Worm (Caenorhabditis elegans) whole organism, L4 larva: ENCODE results near the gene mlt-11.

Source experiments
- D1046.2 ChIP-seq: fragments of 200-800 bp; sonication (Bioruptor generic); IDR thresholded peaks from 2 replicates; pipeline ENCODE4 v1.3.6; 2022; ENCODE audit warnings: missing genetic modification characterization, missing compliant biosample characterization
- F10B5.3 ChIP-seq: sonication (generic microtip); optimal IDR thresholded peaks from 2 replicates; lab custom pipeline; 2016; ENCODE audit warnings: mild to moderate bottlenecking, missing genetic modification characterization, missing compliant biosample characterization
- F26F4.8 ChIP-seq: fragments of 200-800 bp; sonication (Bioruptor generic); conservative IDR thresholded peaks from 2 replicates; pipeline ENCODE4 v1.3.6; 2022; ENCODE audit warnings: missing genetic modification characterization, missing compliant biosample characterization
- F49E8.2 ChIP-seq: sonication (generic microtip); optimal IDR thresholded peaks from 2 replicates; lab custom pipeline; 2016; ENCODE audit warnings: missing compliant biosample characterization, mild to moderate bottlenecking, missing genetic modification characterization, borderline replicate concordance
- R02D3.7 ChIP-seq: fragments of 150-350 bp; sonication (generic microtip); optimal IDR thresholded peaks from 3 replicates; lab custom pipeline; 2014; ENCODE audit warnings: missing biosample characterization, missing genetic modification characterization
- ZK337.2 ChIP-seq: fragments of 200-800 bp; sonication (Bioruptor generic); IDR thresholded peaks from 2 replicates; pipeline ENCODE4 v1.3.6; 2022; ENCODE audit warnings: missing genetic modification reagents, missing genetic modification characterization, missing compliant biosample characterization
- aha-1 ChIP-seq: fragments of 150-350 bp; peaks from one replicate; lab custom pipeline; 2014; ENCODE audit warnings: missing biosample characterization, missing genetic modification characterization
- aly-2 ChIP-seq: sonication (generic microtip); optimal IDR thresholded peaks from 2 replicates; lab custom pipeline; 2018; ENCODE audit warnings: missing biosample characterization, missing genetic modification characterization
- ama-1 ChIP-seq: fragments of 150-350 bp; optimal IDR thresholded peaks from 2 replicates; lab custom pipeline; 2014; ENCODE audit warnings: inconsistent platforms, mixed read lengths
- ceh-32 ChIP-seq: sonication (generic microtip); optimal IDR thresholded peaks from 2 replicates; lab custom pipeline; 2016; ENCODE audit warnings: mild to moderate bottlenecking, missing genetic modification characterization, missing compliant biosample characterization; ENCODE audit not compliant: poor library complexity
- ceh-44 ChIP-seq: fragments of 200-800 bp; sonication (Bioruptor generic); IDR thresholded peaks from 2 replicates; pipeline ENCODE4 v1.3.6; 2022; ENCODE audit warnings: missing genetic modification reagents, missing genetic modification characterization, missing compliant biosample characterization
- ces-1 ChIP-seq: fragments of 150-350 bp; sonication (generic microtip); optimal IDR thresholded peaks from 4 replicates; lab custom pipeline; 2014; ENCODE audit warnings: missing biosample characterization, missing genetic modification reagents, missing genetic modification characterization
- dmd-8 ChIP-seq: fragments of 200-800 bp; sonication (Bioruptor generic); IDR thresholded peaks from 2 replicates; pipeline ENCODE4 v1.3.6; 2022; ENCODE audit warnings: missing genetic modification characterization, missing compliant biosample characterization
- dpl-1 ChIP-seq: fragments of 150-350 bp; optimal IDR thresholded peaks from 2 replicates; lab custom pipeline; 2014; ENCODE audit warnings: missing biosample characterization, missing genetic modification reagents, missing genetic modification characterization
- duxl-1 ChIP-seq: sonication (generic microtip); optimal IDR thresholded peaks from 2 replicates; lab custom pipeline; 2016; ENCODE audit warnings: mild to moderate bottlenecking, missing genetic modification characterization, moderate library complexity, missing compliant biosample characterization; ENCODE audit not compliant: poor library complexity
- dve-1 ChIP-seq: sonication (generic microtip); optimal IDR thresholded peaks from 2 replicates; lab custom pipeline; 2017; ENCODE audit warnings: antibody characterized with exemption, mild to moderate bottlenecking, missing genetic modification characterization, missing compliant biosample characterization; ENCODE audit not compliant: insufficient read depth
- fkh-10 ChIP-seq: fragments of 150-350 bp; optimal IDR thresholded peaks from 2 replicates; lab custom pipeline; 2014; ENCODE audit warnings: missing biosample characterization, missing genetic modification reagents, missing genetic modification characterization
- fos-1 ChIP-seq: fragments of 150-350 bp; optimal IDR thresholded peaks from 2 replicates; lab custom pipeline; 2014; ENCODE audit warnings: missing biosample characterization, missing genetic modification characterization
- hif-1 ChIP-seq, 2 experiments: sonication (generic microtip); optimal IDR thresholded peaks; 2 replicates each; lab custom pipeline; 2016 to 2017; ENCODE audit warnings: missing compliant biosample characterization in 2 of 2, missing genetic modification characterization in 2 of 2, missing genetic modification reagents in 2 of 2, missing genotype in 2 of 2, mild to moderate bottlenecking in 1 of 2
- hlh-11 ChIP-seq: fragments of 200-800 bp; sonication (Bioruptor generic); optimal IDR thresholded peaks from 2 replicates; lab custom pipeline; 2018; ENCODE audit warnings: mild to moderate bottlenecking, missing genetic modification characterization, missing compliant biosample characterization
- lim-7 ChIP-seq: fragments of 200-800 bp; sonication (Bioruptor generic); IDR thresholded peaks from 2 replicates; pipeline ENCODE4 v1.3.6; 2022; ENCODE audit warnings: missing genetic modification characterization, missing compliant biosample characterization
- lsy-2 ChIP-seq, 2 experiments: fragments of 150-350 bp in 1 of 2; sonication (generic microtip) in 1 of 2; optimal IDR thresholded peaks; 2 replicates each; lab custom pipeline; 2014 to 2017; ENCODE audit warnings: missing biosample characterization in 2 of 2, missing genetic modification characterization in 2 of 2
- madf-5 ChIP-seq, 2 experiments: fragments of 200-800 bp; sonication (Bioruptor generic); IDR thresholded peaks; 2 replicates each; pipeline ENCODE4 v1.3.6; 2022; ENCODE audit warnings: missing compliant biosample characterization in 2 of 2, missing genetic modification characterization in 2 of 2
- madf-9 ChIP-seq: fragments of 200-800 bp; sonication (Bioruptor generic); conservative IDR thresholded peaks from 2 replicates; pipeline ENCODE4 v1.3.6; 2022; ENCODE audit warnings: missing genetic modification reagents, missing genetic modification characterization, missing compliant biosample characterization
- mdt-29 ChIP-seq: fragments of 200-800 bp; sonication (Bioruptor generic); IDR thresholded peaks from 2 replicates; pipeline ENCODE4 v1.3.6; 2022; ENCODE audit warnings: missing genetic modification reagents, missing genetic modification characterization, missing compliant biosample characterization
- mes-2 ChIP-seq: sonication (generic microtip); optimal IDR thresholded peaks from 2 replicates; lab custom pipeline; 2016; ENCODE audit warnings: missing genotype, mild to moderate bottlenecking, missing genetic modification characterization, missing compliant biosample characterization; ENCODE audit not compliant: poor library complexity, severe bottlenecking
- mxl-2 ChIP-seq: fragments of 200-800 bp; sonication (Bioruptor generic); conservative IDR thresholded peaks from 2 replicates; pipeline ENCODE4 v1.3.6; 2022; ENCODE audit warnings: missing genetic modification reagents, missing genetic modification characterization, missing compliant biosample characterization
- nhr-111 ChIP-seq: fragments of 200-800 bp; sonication (Bioruptor generic); optimal IDR thresholded peaks from 2 replicates; lab custom pipeline; 2018; ENCODE audit warnings: mild to moderate bottlenecking, missing genetic modification characterization, missing compliant biosample characterization
- nhr-28 ChIP-seq: fragments of 150-350 bp; optimal IDR thresholded peaks from 2 replicates; lab custom pipeline; 2014; ENCODE audit warnings: missing biosample characterization, missing genetic modification characterization
- nhr-42 ChIP-seq: fragments of 200-800 bp; sonication (Bioruptor generic); IDR thresholded peaks from 2 replicates; pipeline ENCODE4 v1.3.6; 2022; ENCODE audit warnings: missing genetic modification characterization, missing compliant biosample characterization
- php-3 ChIP-seq: fragments of 200-800 bp; sonication (Bioruptor generic); IDR thresholded peaks from 2 replicates; pipeline ENCODE4 v1.3.6; 2022; ENCODE audit warnings: missing genetic modification reagents, missing genetic modification characterization, missing compliant biosample characterization
- set-16 ChIP-seq: fragments of 200-800 bp; sonication (Bioruptor generic); IDR thresholded peaks from 2 replicates; pipeline ENCODE4 v1.3.6; 2022; ENCODE audit warnings: missing genetic modification reagents, missing genetic modification characterization, missing compliant biosample characterization
- snpc-1.2 ChIP-seq: fragments of 200-800 bp; sonication (Bioruptor generic); IDR thresholded peaks from 2 replicates; pipeline ENCODE4 v1.3.6; 2022; ENCODE audit warnings: missing genetic modification reagents, missing genetic modification characterization, missing compliant biosample characterization
- snpc-4 ChIP-seq: fragments of 150-350 bp; optimal IDR thresholded peaks from 2 replicates; lab custom pipeline; 2014; ENCODE audit warnings: missing biosample characterization, missing genetic modification characterization
- tag-97 ChIP-seq: fragments of 200-800 bp; sonication (Bioruptor generic); IDR thresholded peaks from 2 replicates; pipeline ENCODE4 v1.3.6; 2022; ENCODE audit warnings: missing genetic modification characterization, missing compliant biosample characterization
- unc-130 ChIP-seq: sonication (generic microtip); optimal IDR thresholded peaks from 2 replicates; lab custom pipeline; 2016; ENCODE audit warnings: missing genetic modification reagents, missing genetic modification characterization, missing compliant biosample characterization
- unc-39 ChIP-seq: sonication (generic microtip); optimal IDR thresholded peaks from 2 replicates; lab custom pipeline; 2017; ENCODE audit warnings: missing biosample characterization, missing genetic modification characterization
- unc-62 ChIP-seq, 3 experiments: fragments of 150-350 bp in 1 of 3; sonication (generic microtip); optimal IDR thresholded peaks in 2 of 3; peaks in 1 of 3; 1 replicate in 1 of 3; 2 replicates in 2 of 3; lab custom pipeline; 2014 to 2017; ENCODE audit warnings: missing biosample characterization in 3 of 3, missing genetic modification characterization in 3 of 3, missing genetic modification reagents in 3 of 3, missing genotype in 1 of 3
- ztf-11 ChIP-seq: fragments of 150-350 bp; optimal IDR thresholded peaks from 2 replicates; lab custom pipeline; 2014; ENCODE audit warnings: missing biosample characterization, missing genetic modification characterization

mlt-11 gene

DNA sequence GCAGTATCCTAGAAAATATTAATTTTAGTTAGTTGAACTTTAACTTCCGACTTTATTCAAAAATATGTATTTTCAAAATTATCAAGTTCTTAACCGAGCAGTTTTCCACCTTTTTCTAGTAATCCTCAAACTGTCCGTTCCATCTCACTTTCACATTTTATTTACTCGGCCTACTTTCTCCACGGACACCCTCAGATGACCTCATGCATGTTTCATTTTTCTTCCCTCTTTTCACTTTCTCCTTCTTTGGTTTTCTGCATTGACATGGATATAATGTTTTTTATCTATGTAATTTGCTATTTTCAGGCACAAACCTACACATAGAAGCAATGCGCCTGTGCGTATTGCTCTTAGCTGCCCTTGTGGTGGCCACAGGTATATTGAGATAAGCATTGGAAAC is at the start of gene mlt-11:
Gene mlt-11, plus strand, starts transcription at position 301 of the 400 bp plus-strand sequence.
- TF ChIP-seq dve-1 (tag; lab: Kevin White, UChicago) (no peak), aha-1 (tag; lab: Kevin White, UChicago) (peak; percentile 33)

DNA sequence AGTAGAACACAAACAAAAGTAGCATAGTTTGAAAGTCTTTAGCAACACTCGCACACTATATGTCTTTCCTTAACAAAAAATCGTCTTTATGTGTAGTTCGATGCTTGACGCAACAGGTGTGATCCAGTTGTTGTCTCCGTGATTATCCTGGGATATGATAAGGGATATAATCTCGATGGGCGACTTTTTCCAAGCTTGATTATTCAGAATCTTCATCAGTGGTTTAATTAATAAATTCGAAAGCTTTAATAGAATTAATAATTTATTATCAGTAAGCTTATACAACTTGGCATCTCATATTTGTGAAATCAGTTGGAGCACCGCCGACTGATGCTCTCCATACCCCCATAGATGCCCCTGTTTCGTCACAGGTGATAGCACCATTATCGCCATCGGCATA is 48.4 kb upstream of the mlt-11 start, which contains the start of gene F46B3.7:
Gene F46B3.7, minus strand, starts transcription at position 101 of the 400 bp plus-strand sequence.
- TF ChIP-seq tag-97 (GFP tag; lab: Robert Waterston, UW) (no peak), ceh-32 (tag; lab: Kevin White, UChicago) (no peak), nhr-42 (no peak), lsy-2 (tag; optimal IDR thresholded peaks at IDR 0.05; lab: Kevin White, UChicago) (no peak), F49E8.2 (no peak), F26F4.8 (GFP tag; lab: Robert Waterston, UW) (no peak)
- TF ChIP-seq, all 104 proteins: peak for 0

DNA sequence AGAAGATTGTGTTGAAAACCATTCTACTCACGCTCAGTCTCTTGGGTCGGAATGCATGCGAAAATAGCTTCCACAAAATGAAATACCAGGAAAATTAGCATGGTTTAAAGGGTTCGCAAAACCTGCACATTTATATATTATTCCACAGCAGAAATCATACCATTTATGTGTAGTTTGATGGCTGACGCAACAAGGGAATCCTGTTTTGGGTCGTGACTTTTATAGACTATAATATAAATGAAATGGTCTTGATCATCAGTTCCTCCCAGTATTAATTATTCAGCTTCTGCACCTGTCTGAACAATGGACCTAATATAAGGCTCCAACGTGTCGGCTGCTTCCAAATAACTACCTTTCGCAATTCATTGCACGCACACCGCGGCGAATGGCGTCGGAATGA is 43.9 kb upstream of the mlt-11 start, which contains the start of gene F46B3.8:
Gene F46B3.8, minus strand, starts transcription at position 101 of the 400 bp plus-strand sequence.
- TF ChIP-seq R02D3.7 (tag; lab: Kevin White, UChicago) (no peak), duxl-1 (tag; lab: Kevin White, UChicago) (no peak), D1046.2 (GFP tag; lab: Robert Waterston, UW) (no peak), lim-7 (GFP tag; lab: Robert Waterston, UW) (no peak), madf-9 (GFP tag; lab: Robert Waterston, UW) (no peak), php-3 (GFP tag; lab: Robert Waterston, UW) (no peak), aly-2 (tag; lab: Kevin White, UChicago) (no peak), hif-1 (tag; optimal IDR thresholded peaks at IDR 0.05; lab: Kevin White, UChicago) (no peak), mxl-2 (GFP tag; lab: Robert Waterston, UW) (no peak), ztf-11 (tag; lab: Kevin White, UChicago) (no peak), nhr-28 (tag; lab: Kevin White, UChicago) (no peak)
- TF ChIP-seq, all 104 proteins: peak for 0

DNA sequence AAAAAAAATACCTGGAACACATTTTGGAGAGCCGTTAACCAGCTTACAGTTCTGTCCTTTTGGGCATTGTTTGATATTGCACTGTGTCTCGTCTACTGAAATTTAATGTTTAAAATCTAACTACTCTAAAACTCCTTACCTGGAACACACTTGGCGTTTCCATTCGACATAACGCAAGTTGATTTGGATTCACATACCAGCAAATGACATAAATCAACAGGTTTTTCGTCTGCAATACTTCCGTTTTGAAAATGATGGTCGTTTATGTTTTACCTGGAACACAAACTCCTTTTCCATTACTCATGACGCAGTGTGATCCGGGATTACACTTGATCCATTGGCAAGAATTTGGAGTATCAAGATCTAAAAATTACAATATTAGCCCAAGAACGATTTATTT is 41.7 kb upstream of the mlt-11 start:
- TF ChIP-seq ceh-32 (tag; lab: Kevin White, UChicago), result no peak
- TF ChIP-seq unc-62 (GFP tag; optimal IDR thresholded peaks at IDR 0.05 in 1 of 2; lab: Kevin White, UChicago), result peak in 1 of 2 experiments; percentile 95
- no peak for TF ChIP-seq unc-62 (tag; optimal IDR thresholded peaks at IDR 0.05; lab: Kevin White, UChicago)
- TF ChIP-seq unc-130 (GFP tag; lab: Kevin White, UChicago), result no peak
- TF ChIP-seq dpl-1, result no peak
- no peak for TF ChIP-seq ces-1 (GFP tag; lab: Kevin White, UChicago)
- no peak for TF ChIP-seq ama-1 (lab: Kevin White, UChicago)
- no peak for TF ChIP-seq snpc-1.2
- TF ChIP-seq aly-2 (tag; lab: Kevin White, UChicago), result no peak
- no peak for TF ChIP-seq hlh-11 (tag; lab: Kevin White, UChicago)

DNA sequence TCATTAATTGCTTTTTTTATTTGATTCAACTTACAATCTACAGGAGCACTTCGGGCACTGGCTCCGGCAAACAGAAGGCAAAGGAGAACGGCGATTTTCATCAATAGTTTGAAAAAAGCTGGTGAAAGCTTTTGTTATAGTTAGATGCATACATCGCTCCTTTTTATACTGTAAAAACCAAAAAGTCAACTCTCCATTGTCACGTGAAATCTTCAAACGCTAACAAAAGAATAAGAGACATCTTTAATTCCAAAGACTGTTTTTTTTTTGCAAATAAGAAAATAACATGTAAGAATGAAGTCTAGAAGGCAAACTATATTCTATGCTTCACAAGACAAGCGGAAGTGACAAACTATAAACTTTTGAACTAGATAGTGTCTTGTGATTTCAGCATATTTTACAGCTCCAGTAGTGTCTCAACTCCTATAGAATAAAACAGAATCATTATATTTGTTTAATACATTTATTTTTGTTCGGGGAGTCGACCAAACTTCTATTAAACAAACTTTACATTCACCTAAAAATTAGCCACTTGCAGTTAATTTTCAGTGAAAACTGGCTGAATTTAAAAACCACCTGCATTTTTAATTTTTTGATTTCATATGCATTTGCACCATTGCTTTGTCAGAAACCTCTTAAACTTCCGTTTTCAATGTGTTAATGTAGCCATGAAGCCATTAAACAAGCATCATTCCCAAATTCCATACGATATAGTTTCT is 40.8 kb upstream of the mlt-11 start, which contains the start of the genes F46B3.9 and srz-18:
Gene F46B3.9, minus strand, starts transcription at position 101 of the 719 bp plus-strand sequence.
Gene srz-18, plus strand, starts transcription at position 669 of the 719 bp plus-strand sequence.
- TF ChIP-seq hif-1 (tag; optimal IDR thresholded peaks at IDR 0.05; lab: Kevin White, UChicago) (no peak), set-16 (GFP tag; lab: Robert Waterston, UW) (no peak), fos-1 (tag; lab: Kevin White, UChicago) (no peak), aha-1 (tag; lab: Kevin White, UChicago) (peak; percentile 30)
- TF ChIP-seq, all 104 proteins: peak for 1

DNA sequence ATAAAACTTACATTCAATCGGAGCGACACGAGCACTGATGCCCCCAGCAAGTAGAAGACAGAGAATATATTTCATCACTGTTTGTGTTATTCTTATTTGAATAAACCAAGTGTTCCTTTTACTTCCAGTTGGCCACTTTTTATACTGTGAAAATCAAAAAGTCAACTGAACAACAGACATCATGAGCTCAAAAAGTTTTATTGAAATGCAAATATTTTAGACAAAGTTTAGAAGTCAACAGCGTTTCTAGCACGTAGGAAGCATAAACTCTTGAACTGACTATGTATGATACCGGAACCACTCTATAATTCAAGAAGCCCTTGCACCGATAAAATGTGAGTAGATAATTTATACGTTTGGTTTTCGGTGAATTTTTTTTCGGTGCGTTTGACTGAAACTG is 35.8 kb upstream of the mlt-11 start, which contains the start of gene F46B3.14:
Gene F46B3.14, minus strand, starts transcription at position 101 of the 400 bp plus-strand sequence.
- no peak for TF ChIP-seq mes-2 (tag; lab: Kevin White, UChicago)
- no peak for TF ChIP-seq madf-5 (GFP tag; IDR thresholded peaks at IDR 0.05; lab: Robert Waterston, UW)
- no peak for TF ChIP-seq mdt-29 (GFP tag; lab: Robert Waterston, UW)
- TF ChIP-seq dmd-8, result no peak
- TF ChIP-seq nhr-111, result no peak
- TF ChIP-seq F10B5.3 (tag; lab: Kevin White, UChicago), result no peak
- TF ChIP-seq snpc-4, result no peak
- no peak for TF ChIP-seq fkh-10 (GFP tag; lab: Kevin White, UChicago)
- TF ChIP-seq aly-2 (tag; lab: Kevin White, UChicago), result no peak
- TF ChIP-seq ZK337.2 (GFP tag; lab: Robert Waterston, UW), result no peak
- no peak for TF ChIP-seq ceh-44 (GFP tag; lab: Robert Waterston, UW)
- no peak for TF ChIP-seq unc-39
- TF ChIP-seq nhr-28 (tag; lab: Kevin White, UChicago), result no peak
